Fruit fly (Drosophila melanogaster) whole organism, embryonic: ENCODE measurements around the gene Dsp1.

ENCODE experiments used
- CG17612 ChIP-seq: fragments of 200-800 bp; sonication (Bioruptor generic); IDR thresholded peaks from 2 replicates; pipeline ENCODE4 v1.3.6; 2022; ENCODE audit warnings: missing biosample characterization, missing genetic modification characterization
- CG32767 ChIP-seq: fragments of 200-800 bp; sonication (Bioruptor generic); IDR thresholded peaks from 2 replicates; pipeline ENCODE4 v1.3.6; 2022; ENCODE audit warnings: missing biosample characterization, missing genetic modification characterization
- CG34422 ChIP-seq: fragments of 200-800 bp; sonication (Bioruptor generic); IDR thresholded peaks from 3 replicates; pipeline ENCODE4 v1.3.6; 2022; ENCODE audit warnings: missing biosample characterization, missing genetic modification characterization
- CG7745 ChIP-seq: fragments of 200-800 bp; sonication (Bioruptor generic); optimal IDR thresholded peaks from 2 replicates; lab custom pipeline; 2018; ENCODE audit warnings: missing biosample characterization, mild to moderate bottlenecking, missing genetic modification characterization, moderate library complexity
- tio ChIP-seq: fragments of 200-800 bp; sonication (Bioruptor generic); optimal IDR thresholded peaks from 2 replicates; lab custom pipeline; 2017; ENCODE audit warnings: missing biosample characterization, missing genetic modification characterization, inconsistent platforms

- TF ChIP-seq CG7745 (tag; lab: Kevin White, UChicago) (no peak), tio (no peak), CG32767 (GFP tag; lab: Robert Waterston, UW) (no peak), CG34422 (GFP tag; lab: Robert Waterston, UW) (no peak), CG17612 (GFP tag; lab: Robert Waterston, UW) (no peak)
These were observed 24.5 kb upstream of the Dsp1 start for dm6 chrX:16308953-16309352.
